Worm (Caenorhabditis elegans) whole organism, early embryonic: ENCODE measurements around the gene W01D2.6.

ENCODE experiments used
- F13C5.2 ChIP-seq: sonication (generic microtip); optimal IDR thresholded peaks from 2 replicates; lab custom pipeline; 2017; ENCODE audit warnings: mild to moderate bottlenecking, missing genetic modification characterization, inconsistent platforms, missing compliant biosample characterization
- ama-1 ChIP-seq: fragments of 150-350 bp; optimal IDR thresholded peaks from 2 replicates; lab custom pipeline; 2014
- ceh-36 ChIP-seq: sonication (generic microtip); optimal IDR thresholded peaks from 2 replicates; lab custom pipeline; 2016; ENCODE audit warnings: missing genetic modification characterization, inconsistent platforms, missing compliant biosample characterization
- flt-1 ChIP-seq: fragments of 200-800 bp; sonication (Bioruptor generic); IDR thresholded peaks from 2 replicates; pipeline ENCODE4 v1.3.6; 2022; ENCODE audit warnings: missing genetic modification characterization, missing compliant biosample characterization
- hmbx-1 ChIP-seq: sonication (generic microtip); optimal IDR thresholded peaks from 2 replicates; lab custom pipeline; 2016; ENCODE audit warnings: mild to moderate bottlenecking, missing genetic modification characterization, missing compliant biosample characterization
- hnd-1 ChIP-seq: sonication (generic microtip); optimal IDR thresholded peaks from 2 replicates; lab custom pipeline; 2016; ENCODE audit warnings: missing genetic modification characterization, missing compliant biosample characterization
- tra-4 ChIP-seq: sonication (generic microtip); optimal IDR thresholded peaks from 2 replicates; lab custom pipeline; 2017; ENCODE audit warnings: missing genetic modification characterization, missing compliant biosample characterization

ce11 chrII:14779851-14780250 is 28.9 kb upstream of the W01D2.6 start:
- TF ChIP-seq hmbx-1 (no peak), ama-1 (lab: Kevin White, UChicago) (no peak), hnd-1 (tag; lab: Kevin White, UChicago) (no peak), flt-1 (GFP tag; lab: Robert Waterston, UW) (no peak), tra-4 (tag; lab: Kevin White, UChicago) (no peak), F13C5.2 (tag; lab: Kevin White, UChicago) (no peak), ceh-36 (no peak)
